Fruit fly (Drosophila melanogaster) whole organism, embryonic: ENCODE data around the gene Nxf3.

Source experiments
- Atf-2 ChIP-seq: fragments of 200-800 bp; sonication (Bioruptor generic); optimal IDR thresholded peaks from 2 replicates; lab custom pipeline; 2016; ENCODE audit warnings: missing biosample characterization, missing genetic modification characterization
- Bgb ChIP-seq: fragments of 200-800 bp; sonication (Bioruptor generic); IDR thresholded peaks from 2 replicates; pipeline ENCODE4 v1.3.6; 2022; ENCODE audit warnings: missing biosample characterization, missing genetic modification characterization; ENCODE audit not compliant: partially characterized antibody
- BtbVII ChIP-seq: fragments of 200-800 bp; sonication (Bioruptor generic); optimal IDR thresholded peaks from 3 replicates; lab custom pipeline; 2017; ENCODE audit warnings: missing biosample characterization, mild to moderate bottlenecking, missing genetic modification characterization
- CG1024 ChIP-seq: fragments of 200-800 bp; sonication (Bioruptor generic); IDR thresholded peaks from 2 replicates; pipeline ENCODE4 v1.3.6; 2022; ENCODE audit warnings: missing biosample characterization, missing genetic modification characterization
- CG10462 ChIP-seq: fragments of 200-800 bp; sonication (Bioruptor generic); optimal IDR thresholded peaks from 2 replicates; lab custom pipeline; 2016; ENCODE audit warnings: missing biosample characterization, missing genetic modification characterization
- CG11093 ChIP-seq: fragments of 200-800 bp; sonication (Bioruptor generic); IDR thresholded peaks from 3 replicates; pipeline ENCODE4 v1.3.6; 2022; ENCODE audit warnings: missing biosample characterization, missing genetic modification characterization
- CG11398 ChIP-seq: fragments of 200-800 bp; sonication (Bioruptor generic); optimal IDR thresholded peaks from 2 replicates; lab custom pipeline; 2016; ENCODE audit warnings: missing biosample characterization, missing genetic modification characterization
- CG11696 ChIP-seq: fragments of 200-800 bp; sonication (Bioruptor generic); IDR thresholded peaks from 2 replicates; pipeline ENCODE4 v1.3.6; 2022; ENCODE audit warnings: missing biosample characterization, missing genetic modification characterization
- CG12104 ChIP-seq: fragments of 200-800 bp; sonication (Bioruptor generic); optimal IDR thresholded peaks from 3 replicates; lab custom pipeline; 2016; ENCODE audit warnings: missing biosample characterization, missing genetic modification characterization
- CG12299 ChIP-seq: fragments of 200-800 bp; sonication (Bioruptor generic); optimal IDR thresholded peaks from 2 replicates; lab custom pipeline; 2018; ENCODE audit warnings: missing biosample characterization, mild to moderate bottlenecking, missing genetic modification characterization
- CG13775 ChIP-seq: fragments of 200-800 bp; sonication (Bioruptor generic); optimal IDR thresholded peaks from 3 replicates; lab custom pipeline; 2017; ENCODE audit warnings: missing biosample characterization, mild to moderate bottlenecking, missing genetic modification characterization
- CG15514 ChIP-seq: fragments of 200-800 bp; sonication (Bioruptor generic); optimal IDR thresholded peaks from 3 replicates; lab custom pipeline; 2017; ENCODE audit warnings: missing biosample characterization, missing genetic modification characterization, mild to moderate bottlenecking, moderate library complexity, missing genetic modification reagents
- CG1647 ChIP-seq: fragments of 200-800 bp; sonication (Bioruptor generic); optimal IDR thresholded peaks from 3 replicates; lab custom pipeline; 2016; ENCODE audit warnings: missing biosample characterization, missing genetic modification characterization
- CG16863 ChIP-seq: fragments of 200-800 bp; sonication (Bioruptor generic); optimal IDR thresholded peaks from 3 replicates; lab custom pipeline; 2016; ENCODE audit warnings: missing biosample characterization, missing genetic modification characterization
- CG17568 ChIP-seq: fragments of 200-800 bp; sonication (Bioruptor generic); optimal IDR thresholded peaks from 2 replicates; lab custom pipeline; 2018; ENCODE audit warnings: missing biosample characterization, mild to moderate bottlenecking, missing genetic modification characterization, moderate library complexity
- CG18619 ChIP-seq: fragments of 200-800 bp; sonication (Bioruptor generic); optimal IDR thresholded peaks from 3 replicates; lab custom pipeline; 2017; ENCODE audit warnings: missing biosample characterization, mild to moderate bottlenecking, missing genetic modification characterization
- CG2889 ChIP-seq: fragments of 200-800 bp; sonication (Bioruptor generic); IDR thresholded peaks from 3 replicates; pipeline ENCODE4 v1.3.6; 2022; ENCODE audit warnings: missing biosample characterization, missing genetic modification characterization
- CG31388 ChIP-seq: fragments of 200-800 bp; sonication (Bioruptor generic); optimal IDR thresholded peaks from 2 replicates; lab custom pipeline; 2016; ENCODE audit warnings: missing biosample characterization, missing genetic modification characterization
- CG32532 ChIP-seq: fragments of 200-800 bp; sonication (Bioruptor generic); IDR thresholded peaks from 2 replicates; pipeline ENCODE4 v1.3.6; 2022; ENCODE audit warnings: missing biosample characterization, missing genetic modification characterization
- CG3281 ChIP-seq: fragments of 200-800 bp; sonication (Bioruptor generic); optimal IDR thresholded peaks from 3 replicates; lab custom pipeline; 2017; ENCODE audit warnings: missing biosample characterization, mild to moderate bottlenecking, missing genetic modification characterization
- CG33213 ChIP-seq: fragments of 200-800 bp; sonication (Bioruptor generic); optimal IDR thresholded peaks from 3 replicates; lab custom pipeline; 2016; ENCODE audit warnings: missing biosample characterization, missing genetic modification characterization
- CG5180 ChIP-seq: fragments of 200-800 bp; sonication (Bioruptor generic); optimal IDR thresholded peaks from 3 replicates; lab custom pipeline; 2017; ENCODE audit warnings: missing biosample characterization, missing genetic modification characterization, mild to moderate bottlenecking, moderate library complexity, missing genetic modification reagents
- CG6175 ChIP-seq: fragments of 200-800 bp; sonication (Bioruptor generic); IDR thresholded peaks from 3 replicates; pipeline ENCODE4 v1.3.6; 2022; ENCODE audit warnings: missing biosample characterization, missing genetic modification characterization
- CG6254 ChIP-seq: fragments of 200-800 bp; sonication (Bioruptor generic); optimal IDR thresholded peaks from 3 replicates; lab custom pipeline; 2017; ENCODE audit warnings: mild to moderate bottlenecking, missing biosample characterization, missing genetic modification reagents, missing genetic modification characterization
- CG8281 ChIP-seq: fragments of 200-800 bp; sonication (Bioruptor generic); optimal IDR thresholded peaks from 2 replicates; lab custom pipeline; 2018; ENCODE audit warnings: missing biosample characterization, mild to moderate bottlenecking, missing genetic modification characterization, moderate library complexity
- CG8290 ChIP-seq, 3 experiments: fragments of 200-800 bp; sonication (Bioruptor generic); optimal IDR thresholded peaks; 2 replicates each; lab custom pipeline; 2016 to 2019; ENCODE audit warnings: missing biosample characterization in 3 of 3, missing genetic modification characterization in 3 of 3, mild to moderate bottlenecking in 2 of 3, moderate library complexity in 1 of 3
- CG9797 ChIP-seq: fragments of 200-800 bp; sonication (Bioruptor generic); optimal IDR thresholded peaks from 3 replicates; lab custom pipeline; 2018; ENCODE audit warnings: missing biosample characterization, mild to moderate bottlenecking, missing genetic modification characterization
- Kr ChIP-seq: fragments of 200-800 bp; sonication (Bioruptor generic); optimal IDR thresholded peaks from 2 replicates; lab custom pipeline; 2017; ENCODE audit warnings: missing biosample characterization, mild to moderate bottlenecking, missing genetic modification characterization
- PHDP ChIP-seq: fragments of 200-800 bp; sonication (Bioruptor generic); optimal IDR thresholded peaks from 3 replicates; lab custom pipeline; 2018; ENCODE audit warnings: missing biosample characterization, mild to moderate bottlenecking, missing genetic modification characterization, moderate library complexity
- Poxn ChIP-seq: fragments of 200-800 bp; sonication (Bioruptor generic); IDR thresholded peaks from 2 replicates; pipeline ENCODE4 v1.3.6; 2022; ENCODE audit warnings: missing biosample characterization, missing genetic modification characterization
- Stat92E ChIP-seq, 3 experiments: fragments of >200 bp in 2 of 3; fragments of 200-800 bp in 1 of 3; sonication (Bioruptor generic) in 1 of 3; optimal IDR thresholded peaks; 2 replicates each; lab custom pipeline; 2017 to 2019; ENCODE audit warnings: missing biosample characterization in 3 of 3, missing genetic modification characterization in 3 of 3, mild to moderate bottlenecking in 1 of 3, moderate library complexity in 1 of 3
- Tbp ChIP-seq: fragments of >200 bp; optimal IDR thresholded peaks from 2 replicates; lab custom pipeline; 2018; ENCODE audit warnings: missing biosample characterization, missing genetic modification characterization
- amos ChIP-seq: fragments of 200-800 bp; sonication (Bioruptor generic); IDR thresholded peaks from 2 replicates; pipeline ENCODE4 v1.3.6; 2022; ENCODE audit warnings: missing biosample characterization, missing genetic modification characterization; ENCODE audit not compliant: partially characterized antibody
- bab2 ChIP-seq: fragments of 200-800 bp; sonication (Bioruptor generic); optimal IDR thresholded peaks from 2 replicates; lab custom pipeline; 2016; ENCODE audit warnings: missing biosample characterization, missing genetic modification characterization
- bowl ChIP-seq: fragments of 200-800 bp; sonication (Bioruptor generic); IDR thresholded peaks from 2 replicates; pipeline ENCODE4 v1.3.6; 2022; ENCODE audit warnings: missing biosample characterization, missing genetic modification characterization
- dpn ChIP-seq, 2 experiments: fragments of 200-800 bp; sonication (Bioruptor generic); optimal IDR thresholded peaks; 3 replicates each; lab custom pipeline; 2016; ENCODE audit warnings: missing biosample characterization in 2 of 2, missing genetic modification characterization in 2 of 2
- ewg ChIP-seq: fragments of 200-800 bp; sonication (Bioruptor generic); optimal IDR thresholded peaks from 3 replicates; lab custom pipeline; 2017; ENCODE audit warnings: mild to moderate bottlenecking, missing biosample characterization, missing genetic modification reagents, missing genetic modification characterization
- ftz-f1 ChIP-seq: fragments of 200-800 bp; sonication (Bioruptor generic); optimal IDR thresholded peaks from 2 replicates; lab custom pipeline; 2016; ENCODE audit warnings: missing biosample characterization, missing genetic modification characterization
- grau ChIP-seq: fragments of 200-800 bp; optimal IDR thresholded peaks from 3 replicates; lab custom pipeline; 2019; ENCODE audit warnings: missing biosample characterization, mild to moderate bottlenecking, missing genetic modification characterization, moderate library complexity
- inv ChIP-seq: fragments of 200-800 bp; sonication (Bioruptor generic); IDR thresholded peaks from 2 replicates; pipeline ENCODE4 v1.3.6; 2022; ENCODE audit warnings: missing biosample characterization, missing genetic modification characterization; ENCODE audit not compliant: partially characterized antibody
- jing ChIP-seq: fragments of 200-800 bp; sonication (Bioruptor generic); optimal IDR thresholded peaks from 2 replicates; lab custom pipeline; 2018; ENCODE audit warnings: missing biosample characterization, mild to moderate bottlenecking, missing genetic modification characterization
- lilli ChIP-seq: fragments of 200-800 bp; sonication (Bioruptor generic); optimal IDR thresholded peaks from 3 replicates; lab custom pipeline; 2016; ENCODE audit warnings: missing biosample characterization, missing genetic modification characterization
- otp ChIP-seq: fragments of 200-800 bp; sonication (Bioruptor generic); IDR thresholded peaks from 3 replicates; pipeline ENCODE4, ENCODE4 v1.3.6; 2022; ENCODE audit warnings: missing biosample characterization, missing genetic modification characterization
- sr ChIP-seq: fragments of 200-800 bp; sonication (Bioruptor generic); IDR thresholded peaks from 3 replicates; pipeline ENCODE4 v1.3.6; 2022; ENCODE audit warnings: missing biosample characterization, missing genetic modification characterization
- tx ChIP-seq: fragments of 200-800 bp; sonication (Bioruptor generic); optimal IDR thresholded peaks from 2 replicates; lab custom pipeline; 2016; ENCODE audit warnings: missing biosample characterization, missing genetic modification characterization
- unc-4 ChIP-seq: fragments of 200-800 bp; sonication (Bioruptor generic); IDR thresholded peaks from 2 replicates; pipeline ENCODE4 v1.3.6; 2022; ENCODE audit warnings: missing biosample characterization, missing genetic modification characterization; ENCODE audit not compliant: partially characterized antibody
- vfl ChIP-seq: fragments of 200-800 bp; sonication (Bioruptor generic); optimal IDR thresholded peaks from 2 replicates; lab custom pipeline; 2016; ENCODE audit warnings: missing biosample characterization, missing genetic modification characterization
- zfh2 ChIP-seq: fragments of 200-800 bp; sonication (Bioruptor generic); optimal IDR thresholded peaks from 2 replicates; lab custom pipeline; 2016; ENCODE audit warnings: missing biosample characterization, missing genetic modification characterization

Nxf3 gene

DNA sequence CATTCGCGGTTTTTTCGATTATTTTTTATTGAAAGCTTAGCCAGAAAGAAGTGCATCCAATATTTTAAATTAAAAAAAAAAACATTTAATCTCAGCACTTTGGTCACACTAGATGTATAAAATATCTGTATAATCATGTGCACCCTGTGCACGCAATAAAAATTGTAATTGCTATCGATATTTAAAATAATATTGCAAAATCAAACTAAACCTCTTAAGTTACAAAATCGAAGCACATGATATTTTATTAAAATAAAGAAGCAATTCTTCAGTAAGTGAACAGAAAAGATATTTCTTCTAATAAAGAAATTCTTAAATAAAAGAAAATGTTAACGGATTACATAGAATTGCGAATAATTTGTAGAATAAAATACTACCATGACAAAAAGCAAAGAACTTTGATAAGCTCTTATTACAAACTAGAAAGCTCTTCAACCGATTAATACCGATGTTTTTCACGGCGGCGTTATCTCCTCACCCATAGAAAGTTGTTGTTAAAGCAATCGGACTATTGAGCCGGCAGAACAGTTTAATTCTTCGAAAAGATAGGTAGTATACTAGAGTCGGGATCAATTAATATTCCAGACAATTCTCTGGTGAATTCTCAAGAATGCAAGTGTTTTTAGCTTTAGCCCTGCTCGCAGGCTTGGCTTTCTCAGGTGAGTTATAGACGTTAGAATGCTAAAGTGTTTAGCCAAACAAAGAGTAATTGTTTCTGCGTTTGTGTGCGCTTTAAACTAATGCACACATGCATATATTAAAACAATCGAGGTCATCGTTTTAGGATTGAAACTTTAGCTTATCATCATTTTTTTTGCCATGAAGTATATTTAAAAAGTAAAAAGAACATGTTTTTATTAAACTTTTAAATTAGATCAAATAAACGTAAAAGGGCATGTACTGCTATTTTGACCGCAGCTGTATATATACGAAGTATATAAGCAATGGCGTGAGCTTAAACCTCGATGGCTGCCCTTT is 29.0 kb downstream of the Nxf3 start, which contains the start of gene CtsK1 (continued):
- TF ChIP-seq Atf-2 (GFP tag; lab: Kevin White, UChicago), result no peak
- no peak for TF ChIP-seq jing
- TF ChIP-seq CG3281 (GFP tag; lab: Kevin White, UChicago), result no peak
- TF ChIP-seq grau (tag; lab: Kevin White, UChicago), result peak; percentile 16
- no peak for TF ChIP-seq CG12299 (tag; lab: Kevin White, UChicago)
- peak; percentile 77 for TF ChIP-seq unc-4 (GFP tag; lab: Robert Waterston, UW)
- TF ChIP-seq CG10462 (GFP tag; lab: Kevin White, UChicago), result no peak
- no peak for TF ChIP-seq CG8281 (tag; lab: Kevin White, UChicago)
- TF ChIP-seq CG1647 (GFP tag; lab: Kevin White, UChicago), result no peak
- peak; percentile 69 for TF ChIP-seq amos (GFP tag; lab: Robert Waterston, UW)
- no peak for TF ChIP-seq BtbVII (GFP tag; lab: Kevin White, UChicago)
- no peak for TF ChIP-seq CG5180 (GFP tag; lab: Kevin White, UChicago)
- no peak for TF ChIP-seq Poxn (GFP tag; lab: Robert Waterston, UW)
- TF ChIP-seq PHDP (tag; lab: Kevin White, UChicago), result peak; percentile 32
- no peak for TF ChIP-seq CG33213 (GFP tag; lab: Kevin White, UChicago)
- no peak for TF ChIP-seq CG2889 (GFP tag; lab: Robert Waterston, UW)
- no peak for TF ChIP-seq CG11398
- no peak for TF ChIP-seq bowl
- no peak for TF ChIP-seq Stat92E (GFP tag; optimal IDR thresholded peaks at IDR 0.05; lab: Kevin White, UChicago)
- TF ChIP-seq CG13775 (GFP tag; lab: Kevin White, UChicago), result no peak
- TF ChIP-seq Tbp (GFP tag; lab: Kevin White, UChicago), result no peak
- TF ChIP-seq CG6175 (GFP tag; lab: Robert Waterston, UW), result no peak
- TF ChIP-seq CG11093 (GFP tag; lab: Robert Waterston, UW), result no peak
- no peak for TF ChIP-seq CG8290 (GFP tag; optimal IDR thresholded peaks at IDR 0.05; lab: Kevin White, UChicago)
- no peak for TF ChIP-seq CG8290 (tag; optimal IDR thresholded peaks at IDR 0.05; lab: Kevin White, UChicago)
- peak; percentile 67 for TF ChIP-seq inv (GFP tag; lab: Robert Waterston, UW)
- TF ChIP-seq CG12104 (GFP tag; lab: Kevin White, UChicago), result peak; percentile 7
- TF ChIP-seq tx (GFP tag; lab: Kevin White, UChicago), result no peak
- no peak for TF ChIP-seq vfl (GFP tag; lab: Kevin White, UChicago)
- peak; percentile 72; the same call in 1 of the 2 replicates for TF ChIP-seq Bgb (GFP tag; lab: Robert Waterston, UW)
- TF ChIP-seq lilli, result no peak
- TF ChIP-seq bab2 (GFP tag; lab: Kevin White, UChicago), result no peak
- TF ChIP-seq CG9797 (GFP tag; lab: Kevin White, UChicago), result no peak
- TF ChIP-seq dpn (GFP tag; optimal IDR thresholded peaks at IDR 0.05; lab: Kevin White, UChicago), result no peak
- TF ChIP-seq sr (GFP tag; lab: Robert Waterston, UW), result no peak
- TF ChIP-seq CG17568 (GFP tag; lab: Kevin White, UChicago), result no peak
- TF ChIP-seq CG11696, result peak; percentile 84
- no peak for TF ChIP-seq CG16863 (GFP tag; lab: Kevin White, UChicago)
- no peak for TF ChIP-seq CG18619 (GFP tag; lab: Kevin White, UChicago)
- TF ChIP-seq zfh2 (GFP tag; lab: Kevin White, UChicago), result no peak
- no peak for TF ChIP-seq CG15514 (GFP tag; lab: Kevin White, UChicago)
- TF ChIP-seq CG32532 (GFP tag; lab: Robert Waterston, UW), result peak; percentile 51; the same call in 1 of the 2 replicates
- no peak for TF ChIP-seq otp
- TF ChIP-seq CG1024, result no peak
- TF ChIP-seq Kr (GFP tag; lab: Kevin White, UChicago), result no peak
- TF ChIP-seq ftz-f1 (GFP tag; lab: Kevin White, UChicago), result no peak
- no peak for TF ChIP-seq CG31388 (GFP tag; lab: Kevin White, UChicago)
- TF ChIP-seq CG6254 (GFP tag; lab: Kevin White, UChicago), result peak; percentile 99
- no peak for TF ChIP-seq ewg (GFP tag; lab: Kevin White, UChicago)
